Worm (Caenorhabditis elegans): ENCODE data around the gene srxa-1.

DNA sequence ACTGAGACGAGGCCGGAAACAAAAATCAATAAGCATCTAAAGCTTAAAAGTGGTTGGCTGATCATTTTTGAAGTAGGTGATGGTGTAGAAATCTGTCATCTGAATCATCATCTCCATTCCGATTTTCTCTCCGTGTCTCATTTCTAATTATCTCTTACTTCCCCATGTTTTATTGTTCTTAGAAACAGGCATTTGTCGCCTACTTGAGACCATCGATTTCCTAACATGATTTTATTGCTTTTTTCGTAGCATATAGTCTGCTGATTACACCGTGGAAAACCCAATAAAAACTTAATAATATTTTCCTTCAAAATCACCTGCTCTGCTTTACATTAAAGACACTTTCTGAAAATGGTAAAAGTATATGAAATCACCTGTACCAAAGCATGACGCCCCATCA, 43.4 kb downstream of the srxa-1 start, which contains the start of gene F38A6.4:
- TF ChIP-seq lin-15B (tag; optimal IDR thresholded peaks at IDR 0.05) (no peak), lin-13 (GFP tag; optimal IDR thresholded peaks at IDR 0.05) (no peak), nhr-237 (tag; optimal IDR thresholded peaks at IDR 0.05) (no peak), mep-1 (tag; optimal IDR thresholded peaks at IDR 0.05) (no peak), nhr-48 (tag; optimal IDR thresholded peaks at IDR 0.05) (no peak), pha-4 (GFP tag; IDR thresholded peaks at IDR 0.05) (no peak), pha-4 (tag; optimal IDR thresholded peaks at IDR 0.05) (no peak), mxl-2 (GFP tag; conservative IDR thresholded peaks at IDR 0.05) (no peak)

Measured in whole organism, L4 larva.